Worm (Caenorhabditis elegans) whole organism, L4 larva: ENCODE data around the gene C01G10.9.

ENCODE experiments used
- F10B5.3 ChIP-seq: sonication (generic microtip); optimal IDR thresholded peaks from 2 replicates; lab custom pipeline; 2016; ENCODE audit warnings: mild to moderate bottlenecking, missing genetic modification characterization, missing compliant biosample characterization
- F49E8.2 ChIP-seq: sonication (generic microtip); optimal IDR thresholded peaks from 2 replicates; lab custom pipeline; 2016; ENCODE audit warnings: missing compliant biosample characterization, mild to moderate bottlenecking, missing genetic modification characterization, borderline replicate concordance
- T20F7.1 ChIP-seq: fragments of 200-800 bp; sonication (Bioruptor generic); optimal IDR thresholded peaks from 2 replicates; lab custom pipeline; 2018; ENCODE audit warnings: mild to moderate bottlenecking, missing genetic modification characterization, missing compliant biosample characterization
- Y105C5A.15 ChIP-seq: fragments of 200-800 bp; sonication (Bioruptor generic); IDR thresholded peaks from 2 replicates; pipeline ENCODE4 v1.3.6; 2022; ENCODE audit warnings: missing genetic modification characterization, missing compliant biosample characterization
- Y48G9A.11 ChIP-seq: fragments of 200-800 bp; sonication (Bioruptor generic); IDR thresholded peaks from 2 replicates; pipeline ENCODE4 v1.3.6; 2022; ENCODE audit warnings: missing genetic modification reagents, missing genetic modification characterization, missing compliant biosample characterization
- ZK546.5 ChIP-seq, 2 experiments: sonication (generic microtip); optimal IDR thresholded peaks; 2 replicates each; lab custom pipeline; 2017; ENCODE audit warnings: missing biosample characterization in 2 of 2, missing genetic modification characterization in 2 of 2
- attf-4 ChIP-seq: sonication (generic microtip); optimal IDR thresholded peaks from 3 replicates; lab custom pipeline; 2017; ENCODE audit warnings: missing biosample characterization, missing genetic modification characterization
- ceh-44 ChIP-seq: fragments of 200-800 bp; sonication (Bioruptor generic); IDR thresholded peaks from 2 replicates; pipeline ENCODE4 v1.3.6; 2022; ENCODE audit warnings: missing genetic modification reagents, missing genetic modification characterization, missing compliant biosample characterization
- ceh-62 ChIP-seq: sonication (generic microtip); optimal IDR thresholded peaks from 2 replicates; lab custom pipeline; 2017; ENCODE audit warnings: missing biosample characterization, missing genetic modification characterization
- ceh-82 ChIP-seq: sonication (generic microtip); optimal IDR thresholded peaks from 2 replicates; lab custom pipeline; 2017; ENCODE audit warnings: missing biosample characterization, missing genetic modification characterization
- ces-1 ChIP-seq: fragments of 150-350 bp; sonication (generic microtip); optimal IDR thresholded peaks from 4 replicates; lab custom pipeline; 2014; ENCODE audit warnings: missing biosample characterization, missing genetic modification reagents, missing genetic modification characterization
- daf-12 ChIP-seq: fragments of 150-350 bp; optimal IDR thresholded peaks from 2 replicates; lab custom pipeline; 2014; ENCODE audit warnings: missing biosample characterization, missing genetic modification reagents, missing genetic modification characterization
- daf-19 ChIP-seq: fragments of 200-800 bp; sonication (Bioruptor generic); conservative IDR thresholded peaks from 2 replicates; pipeline ENCODE4 v1.3.6; 2022; ENCODE audit warnings: missing genetic modification characterization, missing compliant biosample characterization
- daf-8 ChIP-seq: fragments of 200-800 bp; sonication (Bioruptor generic); IDR thresholded peaks from 2 replicates; pipeline ENCODE4 v1.3.6; 2022; ENCODE audit warnings: missing genetic modification characterization, missing compliant biosample characterization
- dmd-6 ChIP-seq: fragments of 200-800 bp; sonication (Bioruptor generic); IDR thresholded peaks from 2 replicates; pipeline ENCODE4 v1.3.6; 2022; ENCODE audit warnings: missing genetic modification reagents, missing genetic modification characterization, missing compliant biosample characterization
- duxl-1 ChIP-seq: sonication (generic microtip); optimal IDR thresholded peaks from 2 replicates; lab custom pipeline; 2016; ENCODE audit warnings: mild to moderate bottlenecking, missing genetic modification characterization, moderate library complexity, missing compliant biosample characterization; ENCODE audit not compliant: poor library complexity
- egl-43 ChIP-seq: fragments of 200-800 bp; sonication (Bioruptor generic); IDR thresholded peaks from 2 replicates; pipeline ENCODE4 v1.3.6; 2022; ENCODE audit warnings: missing genetic modification reagents, missing genetic modification characterization, missing compliant biosample characterization
- fkh-10 ChIP-seq: fragments of 150-350 bp; optimal IDR thresholded peaks from 2 replicates; lab custom pipeline; 2014; ENCODE audit warnings: missing biosample characterization, missing genetic modification reagents, missing genetic modification characterization
- fos-1 ChIP-seq: fragments of 150-350 bp; optimal IDR thresholded peaks from 2 replicates; lab custom pipeline; 2014; ENCODE audit warnings: missing biosample characterization, missing genetic modification characterization
- gei-8 ChIP-seq: fragments of 200-800 bp; sonication (Bioruptor generic); optimal IDR thresholded peaks from 2 replicates; lab custom pipeline; 2018; ENCODE audit warnings: mild to moderate bottlenecking, missing genetic modification characterization, missing compliant biosample characterization
- hlh-11 ChIP-seq: fragments of 200-800 bp; sonication (Bioruptor generic); optimal IDR thresholded peaks from 2 replicates; lab custom pipeline; 2018; ENCODE audit warnings: mild to moderate bottlenecking, missing genetic modification characterization, missing compliant biosample characterization
- hlh-30 ChIP-seq: sonication (generic microtip); optimal IDR thresholded peaks from 2 replicates; lab custom pipeline; 2017; ENCODE audit warnings: antibody characterized with exemption, mild to moderate bottlenecking, missing genetic modification characterization, missing compliant biosample characterization; ENCODE audit not compliant: insufficient read depth
- hmg-1.1 ChIP-seq: fragments of 200-800 bp; sonication (Bioruptor generic); IDR thresholded peaks from 2 replicates; pipeline ENCODE4 v1.3.6; 2022; ENCODE audit warnings: missing genetic modification reagents, missing genetic modification characterization, missing compliant biosample characterization
- lim-7 ChIP-seq: fragments of 200-800 bp; sonication (Bioruptor generic); IDR thresholded peaks from 2 replicates; pipeline ENCODE4 v1.3.6; 2022; ENCODE audit warnings: missing genetic modification characterization, missing compliant biosample characterization
- lin-13 ChIP-seq: fragments of 150-350 bp; optimal IDR thresholded peaks from 2 replicates; lab custom pipeline; 2014; ENCODE audit warnings: missing biosample characterization, missing genetic modification reagents, missing genetic modification characterization
- lin-38 ChIP-seq: fragments of 200-800 bp; sonication (Bioruptor generic); IDR thresholded peaks from 2 replicates; pipeline ENCODE4 v1.3.6; 2022; ENCODE audit warnings: missing genetic modification reagents, missing genetic modification characterization, missing compliant biosample characterization
- madf-9 ChIP-seq: fragments of 200-800 bp; sonication (Bioruptor generic); conservative IDR thresholded peaks from 2 replicates; pipeline ENCODE4 v1.3.6; 2022; ENCODE audit warnings: missing genetic modification reagents, missing genetic modification characterization, missing compliant biosample characterization
- mxl-3 ChIP-seq: fragments of 200-800 bp; sonication (Bioruptor generic); optimal IDR thresholded peaks from 2 replicates; lab custom pipeline; 2018; ENCODE audit warnings: mild to moderate bottlenecking, missing genetic modification characterization, missing compliant biosample characterization
- nhr-10 ChIP-seq: fragments of 150-350 bp; optimal IDR thresholded peaks from 2 replicates; lab custom pipeline; 2014; ENCODE audit warnings: missing biosample characterization, missing genetic modification characterization
- nhr-102 ChIP-seq: sonication (generic microtip); optimal IDR thresholded peaks from 2 replicates; lab custom pipeline; 2016; ENCODE audit warnings: mild to moderate bottlenecking, missing genetic modification characterization, moderate library complexity, missing compliant biosample characterization
- nhr-11 ChIP-seq: fragments of 150-350 bp; optimal IDR thresholded peaks from 2 replicates; lab custom pipeline; 2014; ENCODE audit warnings: missing biosample characterization, missing genetic modification characterization
- nhr-111 ChIP-seq: fragments of 200-800 bp; sonication (Bioruptor generic); optimal IDR thresholded peaks from 2 replicates; lab custom pipeline; 2018; ENCODE audit warnings: mild to moderate bottlenecking, missing genetic modification characterization, missing compliant biosample characterization
- nhr-237 ChIP-seq: sonication (generic microtip); optimal IDR thresholded peaks from 2 replicates; lab custom pipeline; 2017; ENCODE audit warnings: missing biosample characterization, missing genetic modification characterization
- nhr-28 ChIP-seq: fragments of 150-350 bp; optimal IDR thresholded peaks from 2 replicates; lab custom pipeline; 2014; ENCODE audit warnings: missing biosample characterization, missing genetic modification characterization
- nhr-41 ChIP-seq: fragments of 200-800 bp; sonication (Bioruptor generic); IDR thresholded peaks from 2 replicates; pipeline ENCODE4 v1.3.6; 2022; ENCODE audit warnings: missing genetic modification reagents, missing genetic modification characterization, missing compliant biosample characterization
- nhr-42 ChIP-seq: fragments of 200-800 bp; sonication (Bioruptor generic); IDR thresholded peaks from 2 replicates; pipeline ENCODE4 v1.3.6; 2022; ENCODE audit warnings: missing genetic modification characterization, missing compliant biosample characterization
- nhr-77 ChIP-seq: fragments of 150-350 bp; optimal IDR thresholded peaks from 2 replicates; lab custom pipeline; 2014; ENCODE audit warnings: missing biosample characterization, missing genetic modification characterization
- pqm-1 ChIP-seq: sonication (generic microtip); optimal IDR thresholded peaks from 2 replicates; lab custom pipeline; 2017; ENCODE audit warnings: missing biosample characterization, missing genetic modification characterization
- rbr-2 ChIP-seq: sonication (generic microtip); optimal IDR thresholded peaks from 2 replicates; lab custom pipeline; 2016; ENCODE audit warnings: missing genotype, missing genetic modification characterization, missing compliant biosample characterization
- saeg-2 ChIP-seq: fragments of 200-800 bp; sonication (Bioruptor generic); IDR thresholded peaks from 2 replicates; pipeline ENCODE4 v1.3.6; 2022; ENCODE audit warnings: missing genetic modification reagents, missing genetic modification characterization, missing compliant biosample characterization
- set-16 ChIP-seq: fragments of 200-800 bp; sonication (Bioruptor generic); IDR thresholded peaks from 2 replicates; pipeline ENCODE4 v1.3.6; 2022; ENCODE audit warnings: missing genetic modification reagents, missing genetic modification characterization, missing compliant biosample characterization
- skn-1 ChIP-seq: fragments of 150-350 bp; optimal IDR thresholded peaks from 2 replicates; lab custom pipeline; 2014; ENCODE audit warnings: missing biosample characterization, missing genetic modification characterization
- spr-3 ChIP-seq: fragments of 200-800 bp; sonication (Bioruptor generic); optimal IDR thresholded peaks from 2 replicates; lab custom pipeline; 2018; ENCODE audit warnings: mild to moderate bottlenecking, missing genetic modification characterization, missing compliant biosample characterization
- tag-97 ChIP-seq: fragments of 200-800 bp; sonication (Bioruptor generic); IDR thresholded peaks from 2 replicates; pipeline ENCODE4 v1.3.6; 2022; ENCODE audit warnings: missing genetic modification characterization, missing compliant biosample characterization
- unc-130 ChIP-seq: sonication (generic microtip); optimal IDR thresholded peaks from 2 replicates; lab custom pipeline; 2016; ENCODE audit warnings: missing genetic modification reagents, missing genetic modification characterization, missing compliant biosample characterization
- unc-62 ChIP-seq, 3 experiments: fragments of 150-350 bp in 1 of 3; sonication (generic microtip); optimal IDR thresholded peaks in 2 of 3; peaks in 1 of 3; 1 replicate in 1 of 3; 2 replicates in 2 of 3; lab custom pipeline; 2014 to 2017; ENCODE audit warnings: missing biosample characterization in 3 of 3, missing genetic modification characterization in 3 of 3, missing genetic modification reagents in 3 of 3, missing genotype in 1 of 3
- zag-1 ChIP-seq: fragments of 150-350 bp; optimal IDR thresholded peaks from 2 replicates; lab custom pipeline; 2014; ENCODE audit warnings: missing biosample characterization, missing genetic modification characterization
- zip-11 ChIP-seq: fragments of 200-800 bp; sonication (Bioruptor generic); IDR thresholded peaks from 2 replicates; pipeline ENCODE4 v1.3.6; 2022; ENCODE audit warnings: missing genetic modification characterization, missing compliant biosample characterization

The C01G10.9 gene

DNA sequence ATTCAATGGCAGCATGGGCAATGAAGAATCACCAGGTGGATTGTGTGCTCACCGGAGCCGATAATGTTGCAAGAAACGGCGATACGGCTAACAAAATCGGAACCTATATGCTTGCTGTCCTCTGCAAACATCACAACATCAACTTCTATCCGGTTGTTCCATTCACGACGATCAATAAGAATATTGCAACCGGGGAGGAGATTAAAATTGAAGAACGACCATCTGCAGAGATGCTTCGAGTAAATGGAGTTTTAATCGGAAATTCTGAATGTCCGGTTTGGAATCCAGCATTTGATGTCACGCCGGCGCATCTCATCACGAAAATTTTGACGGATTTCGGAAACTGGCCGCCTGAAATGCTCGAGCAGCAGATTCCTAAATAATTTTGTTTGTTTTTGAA is 1.3 kb downstream of the C01G10.9 start (continued):
- TF ChIP-seq duxl-1 (tag; lab: Kevin White, UChicago) (peak; percentile 44), unc-62 (GFP tag; optimal IDR thresholded peaks at IDR 0.05 in 1 of 2; lab: Kevin White, UChicago) (no peak), unc-62 (tag; optimal IDR thresholded peaks at IDR 0.05; lab: Kevin White, UChicago) (no peak), ces-1 (no peak), nhr-77 (tag; lab: Kevin White, UChicago) (no peak), Y48G9A.11 (GFP tag; lab: Robert Waterston, UW) (peak; percentile 58; the same call in 1 of the 2 replicates), egl-43 (peak; percentile 47; the same call in 1 of the 2 replicates), nhr-237 (tag; lab: Kevin White, UChicago) (no peak), lin-13 (GFP tag; lab: Kevin White, UChicago) (peak; percentile 35), skn-1 (no peak), rbr-2 (tag; lab: Kevin White, UChicago) (no peak), attf-4 (tag; lab: Kevin White, UChicago) (no peak), gei-8 (GFP tag; lab: Kevin White, UChicago) (no peak), ceh-62 (tag; lab: Kevin White, UChicago) (no peak), F49E8.2 (tag; lab: Kevin White, UChicago) (peak; percentile 32)

- no peak for TF ChIP-seq daf-19 (GFP tag; lab: Robert Waterston, UW)
- no peak for TF ChIP-seq ceh-62 (tag; lab: Kevin White, UChicago)
- 0 out of 2 replicates have a peak, but pooled peaks have one; percentile 12 for TF ChIP-seq tag-97 (GFP tag; lab: Robert Waterston, UW)
- no peak for TF ChIP-seq fos-1 (tag; lab: Kevin White, UChicago)
- TF ChIP-seq daf-12: no peak
- TF ChIP-seq hmg-1.1 (GFP tag; lab: Robert Waterston, UW): peak; percentile 79
- peak; percentile 72; the same call in 1 of the 2 replicates for TF ChIP-seq ceh-44 (GFP tag; lab: Robert Waterston, UW)
- no peak for TF ChIP-seq ZK546.5 (tag; optimal IDR thresholded peaks at IDR 0.05; lab: Kevin White, UChicago)
- TF ChIP-seq attf-4 (tag; lab: Kevin White, UChicago): no peak
- TF ChIP-seq spr-3: no peak
- peak; percentile 75 for TF ChIP-seq madf-9
- peak; percentile 86 for TF ChIP-seq dmd-6 (GFP tag; lab: Robert Waterston, UW)
- TF ChIP-seq fkh-10: peak; percentile 80
- no peak for TF ChIP-seq nhr-41
- no peak for TF ChIP-seq nhr-111 (GFP tag; lab: Kevin White, UChicago)
- TF ChIP-seq hlh-11 (tag; lab: Kevin White, UChicago): peak; percentile 74
- no peak for TF ChIP-seq zip-11
- TF ChIP-seq daf-8: no peak
- TF ChIP-seq zag-1 (tag; lab: Kevin White, UChicago): no peak
- TF ChIP-seq nhr-11 (tag; lab: Kevin White, UChicago): peak; percentile 66
- TF ChIP-seq gei-8 (GFP tag; lab: Kevin White, UChicago): no peak
- TF ChIP-seq saeg-2 (GFP tag; lab: Robert Waterston, UW): no peak
- TF ChIP-seq nhr-10 (tag; lab: Kevin White, UChicago): peak; percentile 8
- no peak for TF ChIP-seq hlh-30 (tag; lab: Kevin White, UChicago)
- TF ChIP-seq nhr-42: peak; percentile 46; the same call in 1 of the 2 replicates
- peak; percentile 88 for TF ChIP-seq nhr-77 (tag; lab: Kevin White, UChicago)
- TF ChIP-seq pqm-1: peak; percentile 72
- TF ChIP-seq mxl-3: peak; percentile 19
- TF ChIP-seq ceh-82 (tag; lab: Kevin White, UChicago): no peak
- peak; percentile 60 for TF ChIP-seq ces-1
- peak; percentile 87 for TF ChIP-seq T20F7.1 (GFP tag; lab: Kevin White, UChicago)
- TF ChIP-seq nhr-237 (tag; lab: Kevin White, UChicago): no peak
- TF ChIP-seq unc-130 (GFP tag; lab: Kevin White, UChicago): peak; percentile 98
- no peak for TF ChIP-seq lim-7 (GFP tag; lab: Robert Waterston, UW)
- TF ChIP-seq Y105C5A.15 (GFP tag; lab: Robert Waterston, UW): no peak
- TF ChIP-seq lin-38 (GFP tag; lab: Robert Waterston, UW): peak; percentile 99
- no peak for TF ChIP-seq F10B5.3 (tag; lab: Kevin White, UChicago)
- TF ChIP-seq nhr-28: peak; percentile 64
- TF ChIP-seq set-16 (GFP tag; lab: Robert Waterston, UW): no peak
- TF ChIP-seq nhr-102 (tag; lab: Kevin White, UChicago): no peak
Measured at ce11 chrV:15085335-15085800, 3.0 kb downstream of the C01G10.9 start, which contains the start of the genes ahsa-1 and C01G10.7. ahsa-1 (minus strand) TSS chrV:15085385. C01G10.7 (plus strand) TSS chrV:15085747.
